Worm (Caenorhabditis elegans) whole organism, mixed stage, embryonic: ENCODE results near the gene ZK418.11.

ENCODE experiments used
- nhr-237 ChIP-seq: fragments of 150-350 bp; optimal IDR thresholded peaks from 2 replicates; lab custom pipeline; 2014; ENCODE audit warnings: missing biosample characterization, missing genetic modification characterization
- nhr-28 ChIP-seq: fragments of 150-350 bp; optimal IDR thresholded peaks from 2 replicates; lab custom pipeline; 2014; ENCODE audit warnings: missing biosample characterization, missing genetic modification characterization
- nhr-76 ChIP-seq: sonication (generic microtip); optimal IDR thresholded peaks from 2 replicates; lab custom pipeline; 2017; ENCODE audit warnings: missing biosample characterization, missing genetic modification characterization
- sptf-1 ChIP-seq: sonication (generic microtip); optimal IDR thresholded peaks from 2 replicates; lab custom pipeline; 2017; ENCODE audit warnings: mild to moderate bottlenecking, missing genetic modification characterization, moderate library complexity, missing compliant biosample characterization
- unc-39 ChIP-seq: fragments of 150-350 bp; optimal IDR thresholded peaks from 2 replicates; lab custom pipeline; 2014; ENCODE audit warnings: missing biosample characterization, missing genetic modification characterization
- ztf-11 ChIP-seq: fragments of 150-350 bp; optimal IDR thresholded peaks from 2 replicates; lab custom pipeline; 2014; ENCODE audit warnings: missing biosample characterization, missing genetic modification characterization

ce11 chrIII:7100001-7100400 lies at the start of gene ZK418.11:
- TF ChIP-seq unc-39 (tag; lab: Kevin White, UChicago), result no peak
- TF ChIP-seq nhr-28 (tag; lab: Kevin White, UChicago), result no peak
- TF ChIP-seq nhr-76 (tag; lab: Kevin White, UChicago), result no peak
- TF ChIP-seq sptf-1, result no peak
- TF ChIP-seq ztf-11 (tag; lab: Kevin White, UChicago), result no peak
- TF ChIP-seq nhr-237 (tag; lab: Kevin White, UChicago), result no peak
